Fruit fly (Drosophila melanogaster) whole organism, adult: Measurements from ENCODE around the gene RpL9.

Experiments
- CG11617 ChIP-seq: fragments of 200-800 bp; sonication (Bioruptor generic); optimal IDR thresholded peaks from 2 replicates; lab custom pipeline; 2017; ENCODE audit warnings: mild to moderate bottlenecking, missing biosample characterization, missing genetic modification reagents, missing genetic modification characterization
- CG12768 ChIP-seq: fragments of 200-800 bp; sonication (Bioruptor generic); optimal IDR thresholded peaks from 2 replicates; lab custom pipeline; 2017; ENCODE audit warnings: missing biosample characterization, missing genetic modification characterization, mild to moderate bottlenecking, moderate library complexity, missing genetic modification reagents
- CG14711 ChIP-seq: fragments of 200-800 bp; sonication (Bioruptor generic); optimal IDR thresholded peaks from 2 replicates; lab custom pipeline; 2018; ENCODE audit warnings: missing biosample characterization, mild to moderate bottlenecking, missing genetic modification characterization, moderate library complexity
- CG1620 ChIP-seq: fragments of 200-800 bp; sonication (Bioruptor generic); optimal IDR thresholded peaks from 2 replicates; lab custom pipeline; 2016; ENCODE audit warnings: missing biosample characterization, missing genetic modification characterization
- CG33017 ChIP-seq: fragments of 200-800 bp; sonication (Bioruptor generic); optimal IDR thresholded peaks from 2 replicates; lab custom pipeline; 2018; ENCODE audit warnings: missing biosample characterization, mild to moderate bottlenecking, missing genetic modification characterization, moderate library complexity
- CG5204 ChIP-seq: fragments of 200-800 bp; sonication (Bioruptor generic); optimal IDR thresholded peaks from 2 replicates; lab custom pipeline; 2016; ENCODE audit warnings: missing biosample characterization, missing genetic modification characterization
- CG7045 ChIP-seq: fragments of 200-800 bp; sonication (Bioruptor generic); optimal IDR thresholded peaks from 2 replicates; lab custom pipeline; 2017; ENCODE audit warnings: missing biosample characterization, mild to moderate bottlenecking, missing genetic modification characterization
- CG7101 ChIP-seq: fragments of 200-800 bp; sonication (Bioruptor generic); optimal IDR thresholded peaks from 2 replicates; lab custom pipeline; 2018; ENCODE audit warnings: missing biosample characterization, mild to moderate bottlenecking, missing genetic modification characterization, moderate library complexity
- Clk ChIP-seq: fragments of 200-800 bp; sonication (Bioruptor generic); optimal IDR thresholded peaks from 2 replicates; lab custom pipeline; 2017; ENCODE audit warnings: missing biosample characterization, missing genetic modification characterization
- Crg-1 ChIP-seq: fragments of 200-800 bp; sonication (Bioruptor generic); optimal IDR thresholded peaks from 2 replicates; lab custom pipeline; 2016; ENCODE audit warnings: missing biosample characterization, missing genetic modification characterization
- Hr96 ChIP-seq: fragments of 200-800 bp; sonication (Bioruptor generic); optimal IDR thresholded peaks from 2 replicates; lab custom pipeline; 2016; ENCODE audit warnings: missing biosample characterization, missing genetic modification characterization
- Mnt ChIP-seq: fragments of 200-800 bp; sonication (Bioruptor generic); optimal IDR thresholded peaks from 2 replicates; lab custom pipeline; 2016; ENCODE audit warnings: missing biosample characterization, mild to moderate bottlenecking, missing genetic modification characterization
- bab1 ChIP-seq: fragments of 200-800 bp; sonication (Bioruptor generic); optimal IDR thresholded peaks from 3 replicates; lab custom pipeline; 2019; ENCODE audit warnings: missing biosample characterization, mild to moderate bottlenecking, missing genetic modification characterization, moderate library complexity
- cic ChIP-seq: fragments of 200-800 bp; sonication (Bioruptor generic); optimal IDR thresholded peaks from 2 replicates; lab custom pipeline; 2017; ENCODE audit warnings: missing biosample characterization, mild to moderate bottlenecking, missing genetic modification characterization, moderate library complexity
- cnc ChIP-seq, 2 experiments: fragments of >200 bp; optimal IDR thresholded peaks; 2 replicates each; lab custom pipeline; 2017
- kay ChIP-seq: fragments of 200-800 bp; sonication (Bioruptor generic); peaks from one replicate; lab custom pipeline; 2016; ENCODE audit warnings: missing biosample characterization, missing genetic modification characterization, borderline replicate concordance
- ovo ChIP-seq: fragments of 200-800 bp; sonication (Bioruptor generic); optimal IDR thresholded peaks from 2 replicates; lab custom pipeline; 2016; ENCODE audit warnings: missing biosample characterization, missing genetic modification characterization
- pad ChIP-seq: fragments of 200-800 bp; sonication (Bioruptor generic); optimal IDR thresholded peaks from 3 replicates; lab custom pipeline; 2017; ENCODE audit warnings: missing biosample characterization, missing genetic modification characterization, mild to moderate bottlenecking, moderate library complexity, missing genetic modification reagents
- tj ChIP-seq: fragments of 200-800 bp; sonication (Bioruptor generic); optimal IDR thresholded peaks from 3 replicates; lab custom pipeline; 2017; ENCODE audit warnings: missing biosample characterization, mild to moderate bottlenecking, missing genetic modification characterization, moderate library complexity
- toe ChIP-seq: fragments of 200-800 bp; sonication (Bioruptor generic); optimal IDR thresholded peaks from 2 replicates; lab custom pipeline; 2016; ENCODE audit warnings: missing biosample characterization, missing genetic modification characterization

The RpL9 gene

dm6 chr2L:11023875-11024274 is 19.9 kb upstream of the RpL9 start:
- no peak for TF ChIP-seq ovo (GFP tag; lab: Kevin White, UChicago)
- TF ChIP-seq tj: no peak
- TF ChIP-seq cic: no peak

DNA sequence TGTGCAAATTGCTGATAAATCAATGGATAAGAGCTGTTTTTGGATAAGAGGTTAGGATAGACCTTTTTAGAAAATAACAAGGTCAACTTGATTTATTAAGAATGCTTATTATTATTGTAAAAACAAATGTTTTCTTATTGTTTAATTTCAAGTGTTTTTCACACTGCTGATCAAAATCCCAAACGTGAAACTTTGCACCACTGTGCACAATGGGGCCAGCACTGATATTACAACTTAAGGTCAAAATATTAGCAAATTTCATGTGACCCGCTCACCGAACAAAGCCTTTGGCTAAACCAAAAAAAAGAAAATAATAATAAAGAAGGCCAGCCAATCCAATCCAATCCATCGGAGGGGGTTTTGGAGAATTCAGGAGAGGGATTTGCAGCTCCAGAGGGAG is 18.8 kb upstream of the RpL9 start:
- TF ChIP-seq Hr96 (GFP tag; lab: Kevin White, UChicago) (no peak), CG7101 (no peak), CG12768 (GFP tag; lab: Kevin White, UChicago) (no peak), Clk (no peak), CG1620 (GFP tag; lab: Kevin White, UChicago) (no peak), Mnt (GFP tag; lab: Kevin White, UChicago) (no peak), toe (GFP tag; lab: Kevin White, UChicago) (no peak), kay (GFP tag; lab: Kevin White, UChicago) (no peak), CG5204 (no peak), Crg-1 (GFP tag; lab: Kevin White, UChicago) (no peak), ovo (GFP tag; lab: Kevin White, UChicago) (no peak), cnc (optimal IDR thresholded peaks at IDR 0.05; lab: Kevin White, UChicago) (no peak), bab1 (GFP tag; lab: Kevin White, UChicago) (no peak), CG7045 (GFP tag; lab: Kevin White, UChicago) (no peak), pad (GFP tag; lab: Kevin White, UChicago) (no peak), CG33017 (tag; lab: Kevin White, UChicago) (no peak)

DNA sequence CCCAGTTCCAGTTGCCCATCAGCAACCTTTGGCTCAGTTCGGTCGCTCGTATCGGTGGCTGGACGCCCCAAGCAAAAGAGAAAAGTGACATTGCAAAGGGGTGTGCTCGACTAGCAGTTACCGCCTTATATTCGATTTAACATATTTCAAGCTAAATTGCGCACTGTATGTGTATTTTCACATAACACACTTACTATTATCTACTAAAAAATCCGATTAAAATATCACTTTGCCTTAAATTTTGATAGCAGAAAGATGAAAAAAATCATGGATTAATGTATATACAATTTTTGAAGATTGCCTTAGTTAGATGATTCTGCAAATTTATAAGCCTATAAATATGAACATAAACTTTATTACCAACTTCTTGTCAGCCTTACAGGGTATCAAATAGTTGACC is 17.6 kb upstream of the RpL9 start:
- TF ChIP-seq CG11617 (no peak), kay (GFP tag; lab: Kevin White, UChicago) (no peak), CG7101 (no peak), cic (no peak), Mnt (GFP tag; lab: Kevin White, UChicago) (no peak), CG33017 (tag; lab: Kevin White, UChicago) (no peak), CG14711 (no peak), toe (GFP tag; lab: Kevin White, UChicago) (no peak), CG7045 (GFP tag; lab: Kevin White, UChicago) (no peak), tj (no peak), bab1 (GFP tag; lab: Kevin White, UChicago) (no peak), CG12768 (GFP tag; lab: Kevin White, UChicago) (no peak), Crg-1 (GFP tag; lab: Kevin White, UChicago) (no peak), CG1620 (GFP tag; lab: Kevin White, UChicago) (no peak), Clk (no peak), CG5204 (no peak), Hr96 (GFP tag; lab: Kevin White, UChicago) (no peak), pad (GFP tag; lab: Kevin White, UChicago) (no peak), ovo (GFP tag; lab: Kevin White, UChicago) (no peak), cnc (optimal IDR thresholded peaks at IDR 0.05; lab: Kevin White, UChicago) (no peak)

DNA sequence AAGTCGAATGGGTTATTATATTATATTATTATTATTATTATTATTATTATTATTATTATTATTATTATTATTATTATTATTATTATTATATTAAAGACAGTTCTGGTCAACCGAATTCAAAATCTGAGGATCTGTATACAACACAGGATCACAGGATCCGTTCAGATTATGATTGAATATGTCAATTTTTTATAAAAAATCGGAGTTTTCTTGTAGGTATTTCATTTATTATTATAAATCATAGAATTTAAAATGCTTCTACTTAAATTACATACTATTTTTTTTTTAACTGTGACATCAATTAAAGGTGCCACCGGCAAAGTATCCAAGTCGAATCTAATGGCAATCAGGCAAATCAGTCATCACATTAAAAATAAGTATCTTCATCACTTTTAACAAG is 12.7 kb upstream of the RpL9 start, which contains the start of gene CG14913:
CG14913 (plus strand) TSS at position 301 of the 400 bp plus-strand sequence.
- no peak for TF ChIP-seq tj
- TF ChIP-seq CG12768 (GFP tag; lab: Kevin White, UChicago): no peak
- no peak for TF ChIP-seq Clk

dm6 chr2L:11015320-11015719 is 11.3 kb upstream of the RpL9 start, which contains the start of gene Acp32CD:
TSS of gene Acp32CD (plus strand) at chr2L:11015620.
- TF ChIP-seq pad (GFP tag; lab: Kevin White, UChicago): no peak
- no peak for TF ChIP-seq CG7045 (GFP tag; lab: Kevin White, UChicago)

DNA sequence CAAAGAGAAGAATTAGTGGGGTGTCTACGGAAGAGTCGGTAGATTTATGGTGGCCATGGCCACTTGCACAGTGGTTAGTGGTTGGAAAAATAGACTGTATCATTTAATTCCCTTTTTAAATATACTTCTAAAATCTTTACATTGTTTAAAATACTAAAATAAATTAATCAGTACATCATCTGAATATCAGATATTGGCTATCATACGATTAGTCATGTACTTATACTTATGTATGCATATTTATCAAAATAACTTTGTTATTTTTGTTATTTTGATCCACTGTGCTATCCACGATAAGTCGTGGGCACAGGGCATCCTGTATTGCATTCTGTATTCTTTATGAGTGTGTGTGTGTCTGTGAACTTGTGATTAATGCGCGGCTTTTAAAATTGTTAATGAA is 10.7 kb upstream of the RpL9 start:
- TF ChIP-seq toe (GFP tag; lab: Kevin White, UChicago) (no peak), CG1620 (GFP tag; lab: Kevin White, UChicago) (no peak), CG14711 (no peak), Crg-1 (GFP tag; lab: Kevin White, UChicago) (no peak), CG12768 (GFP tag; lab: Kevin White, UChicago) (no peak), ovo (GFP tag; lab: Kevin White, UChicago) (no peak), CG7045 (GFP tag; lab: Kevin White, UChicago) (no peak), CG5204 (no peak), pad (GFP tag; lab: Kevin White, UChicago) (no peak), bab1 (GFP tag; lab: Kevin White, UChicago) (no peak), cnc (optimal IDR thresholded peaks at IDR 0.05; lab: Kevin White, UChicago) (no peak)

DNA sequence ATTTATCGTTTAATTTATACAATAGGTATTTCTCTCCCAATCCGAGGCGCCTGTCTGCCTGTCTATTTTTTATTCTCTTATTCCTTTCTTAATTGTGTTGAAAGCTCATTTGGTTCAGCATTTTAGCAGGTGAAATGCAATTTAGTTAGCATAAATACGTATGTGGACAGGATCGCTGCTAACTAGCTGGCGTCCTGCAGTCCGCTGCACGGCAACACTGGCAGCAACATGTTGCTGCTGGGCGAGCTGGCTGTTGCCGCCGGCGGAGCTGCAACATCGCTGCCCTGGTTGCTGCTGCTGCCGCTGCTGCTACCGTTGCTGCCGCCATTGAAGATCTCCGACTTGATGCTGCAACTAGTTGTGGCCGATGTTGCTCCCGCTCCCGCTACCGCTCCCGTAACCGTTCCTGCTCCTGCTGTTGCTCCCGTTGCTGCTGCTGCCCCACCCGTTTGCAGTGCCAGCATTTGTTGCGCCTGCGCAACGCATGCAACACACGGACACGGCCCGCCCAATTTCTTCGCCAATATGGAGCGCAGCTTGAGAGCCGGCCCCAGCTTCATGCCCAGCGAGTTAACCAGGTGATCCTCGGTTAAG is 10.1 kb upstream of the RpL9 start:
- TF ChIP-seq CG7101 (no peak), tj (no peak), Mnt (GFP tag; lab: Kevin White, UChicago) (no peak)

DNA sequence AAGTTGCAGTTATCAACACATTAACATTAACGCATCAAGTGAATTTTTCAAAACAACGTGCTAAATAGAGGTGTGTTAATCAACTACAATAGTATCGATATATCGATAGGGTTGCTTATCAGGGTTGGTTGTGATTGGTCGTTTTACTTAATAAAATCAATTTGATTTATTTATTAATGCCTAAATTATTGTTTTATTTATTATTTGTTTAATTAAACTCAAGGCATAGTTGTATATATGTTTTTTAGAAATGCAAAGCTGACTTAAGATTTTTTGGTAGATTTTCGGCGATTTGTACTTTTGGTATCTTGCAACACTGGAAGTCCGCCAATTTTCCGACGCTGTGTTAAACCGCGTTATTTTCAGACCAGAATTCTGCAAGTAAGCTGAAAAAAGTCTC is 7.0 kb upstream of the RpL9 start, which contains the start of the genes Art8 and dUTPase:
Art8 (minus strand) TSS at position 88 of the 400 bp plus-strand sequence.
dUTPase (plus strand) TSS at position 314 of the 400 bp plus-strand sequence.
- peak; percentile 64 for TF ChIP-seq toe (GFP tag; lab: Kevin White, UChicago)
- TF ChIP-seq CG1620 (GFP tag; lab: Kevin White, UChicago): peak; percentile 51
- TF ChIP-seq Mnt (GFP tag; lab: Kevin White, UChicago): peak; percentile 84
- TF ChIP-seq CG14711: peak; percentile 91
- peak; percentile 34 for TF ChIP-seq Clk
- TF ChIP-seq CG12768 (GFP tag; lab: Kevin White, UChicago): peak; percentile 15
- no peak for TF ChIP-seq cic
- TF ChIP-seq Hr96 (GFP tag; lab: Kevin White, UChicago): no peak
- peak; percentile 68 for TF ChIP-seq CG33017 (tag; lab: Kevin White, UChicago)
- no peak for TF ChIP-seq kay (GFP tag; lab: Kevin White, UChicago)
- peak; percentile 61 for TF ChIP-seq Crg-1 (GFP tag; lab: Kevin White, UChicago)
- peak; percentile 42 for TF ChIP-seq pad (GFP tag; lab: Kevin White, UChicago)
- peak; percentile 81 for TF ChIP-seq CG7101
- TF ChIP-seq tj: peak; percentile 66
- peak; percentile 69 for TF ChIP-seq CG11617
- no peak for TF ChIP-seq CG5204
- TF ChIP-seq CG7045 (GFP tag; lab: Kevin White, UChicago): peak; percentile 52
- no peak for TF ChIP-seq cnc (optimal IDR thresholded peaks at IDR 0.05; lab: Kevin White, UChicago)
- peak; percentile 39 for TF ChIP-seq ovo (GFP tag; lab: Kevin White, UChicago)
- peak; percentile 86 for TF ChIP-seq bab1 (GFP tag; lab: Kevin White, UChicago)
